Worm (Caenorhabditis elegans) whole organism, early embryonic: ENCODE results near the gene dtmk-1.

Source experiments
- B0310.2 ChIP-seq: sonication (generic microtip); optimal IDR thresholded peaks from 2 replicates; lab custom pipeline; 2016; ENCODE audit warnings: mild to moderate bottlenecking, missing genetic modification characterization, missing compliant biosample characterization
- aly-1 ChIP-seq: sonication (generic microtip); optimal IDR thresholded peaks from 2 replicates; lab custom pipeline; 2016; ENCODE audit warnings: missing genetic modification characterization, missing compliant biosample characterization
- flt-1 ChIP-seq: fragments of 200-800 bp; sonication (Bioruptor generic); IDR thresholded peaks from 2 replicates; pipeline ENCODE4 v1.3.6; 2022; ENCODE audit warnings: missing genetic modification characterization, missing compliant biosample characterization
- tbx-11 ChIP-seq: fragments of 200-800 bp; sonication (Bioruptor generic); IDR thresholded peaks from 2 replicates; pipeline ENCODE4 v1.3.6; 2022; ENCODE audit warnings: missing genetic modification characterization, missing compliant biosample characterization
- tbx-37 ChIP-seq: fragments of 200-800 bp; sonication (Bioruptor generic); conservative IDR thresholded peaks from 2 replicates; pipeline ENCODE4 v1.3.6; 2022; ENCODE audit warnings: missing genetic modification reagents, missing genetic modification characterization, missing compliant biosample characterization

DNA sequence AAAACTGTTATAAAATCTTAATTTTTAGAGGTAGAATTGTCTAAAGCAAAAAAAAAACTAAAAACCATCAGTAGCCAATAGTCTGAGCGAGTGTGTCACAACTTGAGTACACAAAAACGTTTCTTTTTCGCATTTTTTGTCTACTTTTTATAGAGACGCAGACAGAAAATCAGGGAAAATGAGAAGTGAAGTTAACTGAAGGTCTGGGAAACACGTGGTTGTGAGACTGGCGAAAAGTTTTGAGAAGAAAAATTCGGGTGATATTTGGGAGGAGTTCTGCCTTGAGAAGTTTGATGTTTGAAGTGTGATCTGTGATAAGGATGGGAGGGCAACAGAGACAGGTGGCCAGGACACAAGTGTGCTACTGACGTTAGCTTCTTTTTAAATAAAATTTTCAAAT lies 29.3 kb downstream of the dtmk-1 start:
- TF ChIP-seq aly-1 (no peak), B0310.2 (no peak), tbx-37 (GFP tag; lab: Robert Waterston, UW) (no peak), flt-1 (GFP tag; lab: Robert Waterston, UW) (no peak), tbx-11 (GFP tag; lab: Robert Waterston, UW) (no peak)
